Fruit fly (Drosophila melanogaster) whole organism, larva: ENCODE results near the gene CG31145.

Experiments used
- noc ChIP-seq: fragments of 200-800 bp; sonication (Bioruptor generic); optimal IDR thresholded peaks from 3 replicates; lab custom pipeline; 2019; ENCODE audit warnings: missing biosample characterization, mild to moderate bottlenecking, missing genetic modification characterization, moderate library complexity

The CG31145 gene

dm6 chr3R:23657357-23658318 lies 11.8 kb downstream of the CG31145 start:
- peak; percentile 58 for TF ChIP-seq noc (tag; lab: Kevin White, UChicago)

DNA sequence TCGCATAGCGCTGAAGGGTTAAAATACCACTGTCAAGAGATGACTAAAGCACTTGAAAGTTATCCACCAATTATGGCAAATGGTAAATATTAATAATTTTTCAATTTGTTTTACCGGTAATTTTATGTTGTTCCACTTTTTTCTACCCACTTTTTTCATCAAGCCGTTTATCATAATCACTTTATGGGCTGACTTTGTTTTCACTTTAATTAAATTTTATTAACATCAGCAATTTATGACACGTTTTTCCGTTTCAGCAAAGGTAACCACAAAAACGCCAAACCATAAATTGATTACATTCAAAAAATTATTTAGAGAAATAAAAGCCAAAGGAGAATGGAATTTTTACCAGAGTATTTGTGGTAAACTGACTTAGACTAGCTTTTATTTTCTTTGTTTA lies 14.0 kb downstream of the CG31145 start:
- no peak for TF ChIP-seq noc (tag; lab: Kevin White, UChicago)

DNA sequence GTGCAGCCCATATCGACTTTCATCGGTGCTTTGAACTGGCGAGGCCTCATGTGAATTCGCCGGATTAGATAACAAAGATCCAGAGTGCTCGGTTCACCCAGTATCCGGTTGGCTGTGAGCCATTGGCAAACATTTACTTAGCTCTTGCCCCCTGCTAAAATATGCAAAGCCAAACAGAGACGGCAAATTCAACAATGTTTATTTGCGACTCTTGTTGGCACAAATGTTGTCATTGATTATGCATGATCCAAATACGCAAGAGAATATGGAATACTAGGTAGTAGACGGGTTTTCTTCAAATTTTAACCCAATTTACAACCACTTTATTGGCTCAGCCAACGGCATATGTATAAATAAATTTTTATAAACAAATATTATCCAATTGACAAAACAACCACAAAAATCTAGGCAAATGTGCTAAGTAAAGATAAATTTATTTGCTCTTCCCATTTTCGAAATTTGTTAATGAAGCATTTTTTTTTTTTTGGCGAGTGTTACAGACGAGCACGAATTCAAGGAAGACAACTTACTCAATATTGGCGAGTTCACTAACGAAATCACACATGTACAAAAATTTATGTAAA lies 16.8 kb downstream of the CG31145 start:
- TF ChIP-seq noc (tag; lab: Kevin White, UChicago) = peak; percentile 89

- no peak for TF ChIP-seq noc (tag; lab: Kevin White, UChicago)
Measured at dm6 chr3R:23649831-23650230, 19.6 kb downstream of the CG31145 start.

DNA sequence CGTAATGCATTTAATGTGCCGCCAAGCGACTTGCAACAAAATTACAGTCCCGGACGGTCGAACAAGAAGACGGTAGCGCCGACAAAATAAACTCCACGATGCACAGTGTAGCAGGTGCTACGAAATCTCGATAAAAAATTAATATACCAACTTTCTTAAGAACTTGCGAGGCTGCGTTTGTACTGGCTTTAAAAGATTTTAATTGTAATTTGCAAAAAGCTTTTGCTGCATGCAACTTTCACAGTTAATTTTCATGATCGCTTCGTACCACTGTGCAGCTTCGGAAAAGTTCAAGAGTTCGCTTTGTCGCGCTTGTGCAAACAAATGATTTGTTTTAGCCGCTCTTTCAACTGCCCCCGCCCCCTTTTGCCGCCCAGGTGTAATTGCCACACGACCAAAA lies 23.3 kb downstream of the CG31145 start:
- TF ChIP-seq noc (tag; lab: Kevin White, UChicago) = no peak

DNA sequence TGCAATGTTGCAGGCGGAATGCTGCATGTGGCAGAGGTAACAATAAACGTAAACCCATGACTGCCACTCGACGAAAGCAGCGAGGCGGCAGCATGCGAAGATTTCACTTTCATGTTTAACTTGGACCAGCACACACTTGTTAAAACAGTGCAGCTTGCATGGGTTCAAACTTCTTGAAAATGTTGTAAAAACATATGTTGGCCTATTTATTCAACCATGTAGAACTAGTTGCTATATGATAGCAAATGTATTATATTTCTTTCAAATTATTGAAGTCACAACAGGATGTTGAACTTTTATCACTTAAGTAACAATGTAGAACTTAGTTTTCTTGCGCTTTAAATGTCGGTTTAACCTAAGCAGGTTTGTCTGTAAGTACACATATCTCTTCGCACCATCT lies 26.6 kb downstream of the CG31145 start:
- TF ChIP-seq noc (tag; lab: Kevin White, UChicago) = no peak

dm6 chr3R:23639583-23639982 lies 29.9 kb downstream of the CG31145 start:
- TF ChIP-seq noc (tag; lab: Kevin White, UChicago) = no peak

- no peak for TF ChIP-seq noc (tag; lab: Kevin White, UChicago)
Measured at dm6 chr3R:23638351-23638750, 31.1 kb downstream of the CG31145 start.

dm6 chr3R:23637277-23637676 lies 32.2 kb downstream of the CG31145 start:
- no peak for TF ChIP-seq noc (tag; lab: Kevin White, UChicago)

- no peak for TF ChIP-seq noc (tag; lab: Kevin White, UChicago)
Measured at dm6 chr3R:23634789-23635188, 34.7 kb downstream of the CG31145 start.

DNA sequence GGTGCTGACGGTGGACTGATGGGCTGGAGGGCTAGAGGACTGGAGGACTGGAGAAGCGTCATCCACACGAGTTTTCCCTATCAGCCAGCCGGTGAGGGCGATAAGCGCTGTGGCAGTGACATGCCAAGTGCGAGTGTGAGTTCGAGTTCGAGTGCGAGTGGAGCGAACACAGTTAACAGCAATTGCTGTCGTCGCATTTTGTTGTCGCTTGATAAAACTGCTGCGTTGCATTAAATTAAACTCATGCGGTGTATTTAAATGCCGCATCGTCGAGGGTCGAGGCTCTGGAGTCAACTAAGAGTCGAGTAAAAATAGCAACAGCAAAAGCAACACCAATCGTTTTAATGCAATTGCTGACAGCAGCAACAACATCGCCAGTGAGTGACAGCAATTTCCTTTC lies 39.9 kb downstream of the CG31145 start:
- no peak for TF ChIP-seq noc (tag; lab: Kevin White, UChicago)

DNA sequence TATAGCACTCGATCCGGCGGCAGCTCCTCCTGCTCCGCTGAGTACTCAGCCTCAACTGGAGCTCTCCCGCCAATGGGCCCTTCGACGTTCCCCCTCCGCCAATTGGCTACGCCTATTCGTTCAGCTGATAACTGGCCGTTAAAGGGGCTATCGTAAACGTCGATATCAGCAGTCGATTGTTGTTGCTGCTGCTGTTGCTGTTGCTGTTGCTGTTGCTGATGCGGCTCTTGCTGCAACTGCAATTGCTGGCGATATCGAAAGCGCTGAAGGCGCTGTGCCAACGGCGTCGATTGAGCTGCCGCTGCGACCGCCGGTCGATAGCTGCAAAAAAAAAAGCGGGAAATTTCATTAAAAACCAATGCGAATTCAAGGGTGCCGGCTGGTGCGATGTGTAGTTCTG lies 42.3 kb downstream of the CG31145 start:
- no peak for TF ChIP-seq noc (tag; lab: Kevin White, UChicago)

DNA sequence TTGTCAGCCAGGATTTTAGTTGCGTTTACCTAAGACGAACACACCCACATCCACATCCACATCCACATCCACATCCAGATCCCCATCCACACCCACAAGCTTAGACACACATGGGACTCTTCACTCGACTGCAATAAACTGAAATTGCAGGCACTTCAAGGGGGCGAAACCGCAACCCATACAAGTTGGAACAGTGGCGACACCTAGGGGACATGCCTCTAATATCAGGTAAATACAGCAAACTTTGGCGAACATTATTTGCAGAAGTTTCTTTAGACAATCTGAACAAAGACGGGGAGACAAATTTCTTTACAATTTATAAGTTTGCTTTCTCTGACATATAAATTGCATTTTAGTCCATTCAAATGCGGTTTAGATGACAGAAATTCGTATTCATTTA lies 46.5 kb downstream of the CG31145 start:
- TF ChIP-seq noc (tag; lab: Kevin White, UChicago) = no peak

DNA sequence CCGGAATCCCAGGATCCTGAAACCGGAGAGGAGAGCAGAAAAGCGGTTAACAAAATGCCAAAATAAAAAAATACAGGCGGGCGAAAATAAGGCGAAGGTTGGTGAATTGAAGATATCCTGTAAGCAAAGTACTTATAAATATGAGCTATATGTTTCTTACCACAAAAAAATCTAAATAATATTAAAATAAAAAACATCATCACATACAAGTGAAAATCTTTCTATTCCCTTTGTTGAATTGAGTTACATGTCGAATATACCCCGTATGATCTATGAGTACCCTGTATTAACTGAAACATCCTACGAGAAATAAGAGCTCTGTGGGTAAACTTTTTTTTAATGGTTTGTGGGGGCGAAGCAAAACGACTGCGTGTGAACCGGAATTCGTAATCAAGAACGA lies 57.3 kb downstream of the CG31145 start:
- no peak for TF ChIP-seq noc (tag; lab: Kevin White, UChicago)

DNA sequence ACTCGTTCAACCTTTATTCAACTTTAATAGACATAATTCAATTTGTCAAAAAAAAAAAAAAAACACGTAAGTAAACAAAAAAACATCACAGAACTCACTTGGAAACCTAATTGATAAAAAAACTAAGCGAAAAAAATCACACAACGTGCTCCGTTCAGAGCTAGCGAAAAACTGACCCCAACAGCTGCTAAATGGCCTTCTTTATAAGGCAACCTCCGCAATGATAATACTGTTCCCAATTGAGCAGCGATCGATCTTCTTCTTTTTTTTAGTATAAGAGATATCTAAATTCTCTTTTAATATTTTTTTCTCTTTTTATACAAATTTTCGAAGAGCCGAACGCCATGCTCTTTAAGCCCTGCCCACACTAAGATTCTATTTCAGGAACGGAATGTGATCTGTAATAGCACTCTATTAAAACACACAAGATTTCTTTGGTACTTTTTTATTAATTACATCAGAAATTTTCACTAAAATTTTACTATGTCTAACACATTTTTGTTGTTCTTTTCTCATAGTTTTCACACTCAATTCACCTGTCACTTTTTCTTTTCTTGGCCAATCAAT lies 64.1 kb downstream of the CG31145 start, which contains the start of gene CG10184:
Gene CG10184, minus strand, starts transcription at position 181 of the 567 bp plus-strand sequence.
- TF ChIP-seq noc (tag; lab: Kevin White, UChicago) = no peak

DNA sequence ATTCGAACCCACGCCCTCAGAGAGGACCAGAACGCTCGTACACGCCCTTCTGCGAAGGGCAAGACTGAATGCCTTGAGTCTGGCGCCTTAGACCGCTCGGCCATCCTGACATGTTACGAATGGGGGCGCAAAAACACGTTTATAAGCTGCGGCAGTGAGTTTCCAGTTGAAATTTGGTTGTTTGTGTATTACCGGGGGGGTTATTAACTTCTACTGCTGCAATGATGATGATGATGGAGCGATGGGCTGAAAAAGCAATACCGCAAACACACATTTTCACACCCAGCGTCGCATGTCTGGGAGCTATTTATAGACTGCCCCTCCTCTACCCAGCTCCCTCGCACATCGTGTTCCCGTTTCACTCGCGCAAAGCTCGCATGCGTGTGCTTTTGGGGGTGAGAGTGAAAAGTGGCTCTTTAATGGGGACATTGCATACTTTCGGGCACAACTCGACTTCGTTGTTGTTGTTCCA lies 68.1 kb downstream of the CG31145 start:
- no peak for TF ChIP-seq noc (tag; lab: Kevin White, UChicago)
